Fruit fly (Drosophila melanogaster) whole organism, embryonic: ENCODE results near the gene Gga.

Experiments used
- Blimp-1 ChIP-seq: fragments of 200-800 bp; sonication (Bioruptor generic); optimal IDR thresholded peaks from 3 replicates; lab custom pipeline; 2018; ENCODE audit warnings: missing biosample characterization, missing genetic modification characterization, mild to moderate bottlenecking, moderate library complexity, missing genetic modification reagents
- CG11398 ChIP-seq: fragments of 200-800 bp; sonication (Bioruptor generic); optimal IDR thresholded peaks from 2 replicates; lab custom pipeline; 2016; ENCODE audit warnings: missing biosample characterization, missing genetic modification characterization
- CG12236 ChIP-seq: fragments of 200-800 bp; sonication (Bioruptor generic); optimal IDR thresholded peaks from 2 replicates; lab custom pipeline; 2016; ENCODE audit warnings: missing biosample characterization, missing genetic modification characterization
- CG12299 ChIP-seq: fragments of 200-800 bp; sonication (Bioruptor generic); optimal IDR thresholded peaks from 2 replicates; lab custom pipeline; 2018; ENCODE audit warnings: missing biosample characterization, mild to moderate bottlenecking, missing genetic modification characterization
- CG13775 ChIP-seq: fragments of 200-800 bp; sonication (Bioruptor generic); optimal IDR thresholded peaks from 3 replicates; lab custom pipeline; 2017; ENCODE audit warnings: missing biosample characterization, mild to moderate bottlenecking, missing genetic modification characterization
- CG16815 ChIP-seq: fragments of 200-800 bp; sonication (Bioruptor generic); optimal IDR thresholded peaks from 3 replicates; lab custom pipeline; 2017; ENCODE audit warnings: missing biosample characterization, mild to moderate bottlenecking, missing genetic modification characterization
- CG17328 ChIP-seq: fragments of 200-800 bp; sonication (Bioruptor generic); IDR thresholded peaks from 2 replicates; pipeline ENCODE4 v1.3.6; 2022; ENCODE audit warnings: missing biosample characterization, missing genetic modification characterization
- CG17385 ChIP-seq: fragments of 200-800 bp; sonication (Bioruptor generic); optimal IDR thresholded peaks from 3 replicates; lab custom pipeline; 2018; ENCODE audit warnings: missing biosample characterization, mild to moderate bottlenecking, missing genetic modification characterization
- CG18599 ChIP-seq: fragments of 200-800 bp; sonication (Bioruptor generic); optimal IDR thresholded peaks from 3 replicates; lab custom pipeline; 2017; ENCODE audit warnings: missing biosample characterization, missing genetic modification characterization, mild to moderate bottlenecking, moderate library complexity, missing genetic modification reagents
- CG2116 ChIP-seq: fragments of 200-800 bp; sonication (Bioruptor generic); optimal IDR thresholded peaks from 3 replicates; lab custom pipeline; 2018; ENCODE audit warnings: missing biosample characterization, mild to moderate bottlenecking, missing genetic modification characterization
- CG2129 ChIP-seq: fragments of 200-800 bp; sonication (Bioruptor generic); IDR thresholded peaks from 2 replicates; pipeline ENCODE4 v1.3.6; 2022; ENCODE audit warnings: missing biosample characterization, missing genetic modification characterization; ENCODE audit not compliant: partially characterized antibody
- CG2875 ChIP-seq: fragments of 200-800 bp; sonication (Bioruptor generic); optimal IDR thresholded peaks from 2 replicates; lab custom pipeline; 2017; ENCODE audit warnings: missing biosample characterization, mild to moderate bottlenecking, missing genetic modification characterization, missing genetic modification reagents
- CG31441 ChIP-seq: fragments of 200-800 bp; sonication (Bioruptor generic); IDR thresholded peaks from 2 replicates; pipeline ENCODE4 v1.3.6; 2022; ENCODE audit warnings: missing biosample characterization, missing genetic modification characterization
- CG7357 ChIP-seq: fragments of 200-800 bp; sonication (Bioruptor generic); IDR thresholded peaks from 3 replicates; pipeline ENCODE4 v1.3.6; 2022; ENCODE audit warnings: missing biosample characterization, missing genetic modification characterization
- CG8478 ChIP-seq: fragments of >200 bp; optimal IDR thresholded peaks from 2 replicates; lab custom pipeline; 2018
- CG9932 ChIP-seq: fragments of 200-800 bp; sonication (Bioruptor generic); IDR thresholded peaks from 2 replicates; pipeline ENCODE4 v1.3.6; 2022; ENCODE audit warnings: missing biosample characterization, missing genetic modification characterization
- D19A ChIP-seq: fragments of 200-800 bp; optimal IDR thresholded peaks from 3 replicates; lab custom pipeline; 2019; ENCODE audit warnings: missing biosample characterization, mild to moderate bottlenecking, missing genetic modification characterization, moderate library complexity
- D19B ChIP-seq: fragments of 200-800 bp; sonication (Bioruptor generic); optimal IDR thresholded peaks from 2 replicates; lab custom pipeline; 2017; ENCODE audit warnings: missing biosample characterization, mild to moderate bottlenecking, missing genetic modification characterization
- Dip3 ChIP-seq: fragments of 200-800 bp; sonication (Bioruptor generic); optimal IDR thresholded peaks from 3 replicates; lab custom pipeline; 2016; ENCODE audit warnings: missing biosample characterization, missing genetic modification characterization
- Ets65A ChIP-seq: fragments of 200-800 bp; sonication (Bioruptor generic); peaks from one replicate; lab custom pipeline; 2016; ENCODE audit warnings: missing biosample characterization, missing genetic modification characterization
- Fer1 ChIP-seq: fragments of 200-800 bp; sonication (Bioruptor generic); optimal IDR thresholded peaks from 2 replicates; lab custom pipeline; 2017; ENCODE audit warnings: missing biosample characterization, mild to moderate bottlenecking, missing genetic modification characterization
- Gug ChIP-seq: fragments of 200-800 bp; sonication (Bioruptor generic); IDR thresholded peaks from 4 replicates; pipeline ENCODE4 v1.3.6; 2022; ENCODE audit warnings: missing biosample characterization, missing genetic modification characterization
- HLH4C ChIP-seq: fragments of 200-800 bp; sonication (Bioruptor generic); IDR thresholded peaks from 3 replicates; pipeline ENCODE4 v1.3.6; 2022; ENCODE audit warnings: missing biosample characterization, missing genetic modification characterization; ENCODE audit not compliant: partially characterized antibody
- Hand ChIP-seq: fragments of 200-800 bp; sonication (Bioruptor generic); optimal IDR thresholded peaks from 2 replicates; lab custom pipeline; 2017; ENCODE audit warnings: mild to moderate bottlenecking, missing biosample characterization, missing genetic modification reagents, missing genetic modification characterization
- Hr3 ChIP-seq: fragments of 200-800 bp; sonication (Bioruptor generic); optimal IDR thresholded peaks from 3 replicates; lab custom pipeline; 2016; ENCODE audit warnings: missing biosample characterization, missing genetic modification characterization
- Hr78 ChIP-seq, 2 experiments: fragments of 200-800 bp in 1 of 2; fragments of >200 bp in 1 of 2; sonication (Bioruptor generic) in 1 of 2; optimal IDR thresholded peaks; 2 replicates each; lab custom pipeline; 2017 to 2019; ENCODE audit warnings: missing biosample characterization in 2 of 2, missing genetic modification characterization in 2 of 2, mild to moderate bottlenecking in 1 of 2, moderate library complexity in 1 of 2
- Hsf ChIP-seq: fragments of 200-800 bp; sonication (Bioruptor generic); optimal IDR thresholded peaks from 3 replicates; lab custom pipeline; 2016; ENCODE audit warnings: missing biosample characterization, missing genetic modification characterization
- Kr ChIP-seq: fragments of 200-800 bp; sonication (Bioruptor generic); optimal IDR thresholded peaks from 2 replicates; lab custom pipeline; 2017; ENCODE audit warnings: missing biosample characterization, mild to moderate bottlenecking, missing genetic modification characterization
- Poxn ChIP-seq: fragments of 200-800 bp; sonication (Bioruptor generic); IDR thresholded peaks from 2 replicates; pipeline ENCODE4 v1.3.6; 2022; ENCODE audit warnings: missing biosample characterization, missing genetic modification characterization
- abd-A ChIP-seq: fragments of 200-800 bp; sonication (Bioruptor generic); optimal IDR thresholded peaks from 3 replicates; lab custom pipeline; 2019; ENCODE audit warnings: missing biosample characterization, mild to moderate bottlenecking, missing genetic modification characterization, moderate library complexity
- cad ChIP-seq: fragments of >200 bp; optimal IDR thresholded peaks from 2 replicates; lab custom pipeline; 2017; ENCODE audit warnings: missing biosample characterization, missing genetic modification characterization
- crc ChIP-seq: fragments of 200-800 bp; sonication (Bioruptor generic); optimal IDR thresholded peaks from 2 replicates; lab custom pipeline; 2016; ENCODE audit warnings: missing biosample characterization, missing genetic modification characterization
- crol ChIP-seq: fragments of 200-800 bp; sonication (Bioruptor generic); IDR thresholded peaks from 2 replicates; pipeline ENCODE4 v1.3.6; 2022; ENCODE audit warnings: missing biosample characterization, missing genetic modification characterization
- ewg ChIP-seq: fragments of 200-800 bp; sonication (Bioruptor generic); optimal IDR thresholded peaks from 3 replicates; lab custom pipeline; 2017; ENCODE audit warnings: mild to moderate bottlenecking, missing biosample characterization, missing genetic modification reagents, missing genetic modification characterization
- fd3F ChIP-seq: fragments of 200-800 bp; sonication (Bioruptor generic); optimal IDR thresholded peaks from 2 replicates; lab custom pipeline; 2018; ENCODE audit warnings: missing biosample characterization, mild to moderate bottlenecking, missing genetic modification characterization, moderate library complexity
- fu2 ChIP-seq: fragments of 200-800 bp; sonication (Bioruptor generic); optimal IDR thresholded peaks from 2 replicates; lab custom pipeline; 2016; ENCODE audit warnings: missing biosample characterization, missing genetic modification characterization
- ham ChIP-seq: fragments of 200-800 bp; sonication (Bioruptor generic); IDR thresholded peaks from 2 replicates; pipeline ENCODE4 v1.3.6; 2022; ENCODE audit warnings: missing biosample characterization, missing genetic modification characterization
- hkb ChIP-seq, 2 experiments: fragments of 200-800 bp in 1 of 2; fragments of >200 bp in 1 of 2; sonication (Bioruptor generic) in 1 of 2; IDR thresholded peaks in 1 of 2; optimal IDR thresholded peaks in 1 of 2; 2 replicates each; pipeline versions ENCODE4 v1.3.6 to Lab custom; 2017 to 2022; ENCODE audit warnings: missing biosample characterization in 1 of 2, missing genetic modification characterization in 1 of 2
- kni ChIP-seq: fragments of 200-800 bp; sonication (Bioruptor generic); optimal IDR thresholded peaks from 3 replicates; lab custom pipeline; 2017; ENCODE audit warnings: mild to moderate bottlenecking, missing biosample characterization, missing genetic modification reagents, missing genetic modification characterization
- lola ChIP-seq, 3 experiments: fragments of >200 bp in 2 of 3; fragments of 200-800 bp in 1 of 3; sonication (Bioruptor generic) in 1 of 3; optimal IDR thresholded peaks; 2 replicates each; lab custom pipeline; 2017 to 2019; ENCODE audit warnings: missing biosample characterization in 3 of 3, missing genetic modification characterization in 3 of 3, mild to moderate bottlenecking in 1 of 3, moderate library complexity in 1 of 3
- mirr ChIP-seq: fragments of 200-800 bp; sonication (Bioruptor generic); optimal IDR thresholded peaks from 3 replicates; lab custom pipeline; 2018; ENCODE audit warnings: missing biosample characterization, mild to moderate bottlenecking, missing genetic modification characterization
- mld ChIP-seq: fragments of 200-800 bp; sonication (Bioruptor generic); IDR thresholded peaks from 3 replicates; pipeline ENCODE4 v1.3.6; 2022; ENCODE audit warnings: missing biosample characterization, missing genetic modification characterization; ENCODE audit not compliant: partially characterized antibody
- nau ChIP-seq: fragments of 200-800 bp; sonication (Bioruptor generic); optimal IDR thresholded peaks from 3 replicates; lab custom pipeline; 2017; ENCODE audit warnings: missing biosample characterization, mild to moderate bottlenecking, missing genetic modification characterization, missing genetic modification reagents
- nom ChIP-seq: fragments of 200-800 bp; sonication (Bioruptor generic); optimal IDR thresholded peaks from 2 replicates; lab custom pipeline; 2017; ENCODE audit warnings: missing biosample characterization, missing genetic modification characterization, mild to moderate bottlenecking, moderate library complexity, missing genetic modification reagents
- pb ChIP-seq: fragments of 200-800 bp; sonication (Bioruptor generic); optimal IDR thresholded peaks from 3 replicates; lab custom pipeline; 2016; ENCODE audit warnings: missing biosample characterization, missing genetic modification characterization
- pzg ChIP-seq: fragments of 200-800 bp; sonication (Bioruptor generic); optimal IDR thresholded peaks from 3 replicates; lab custom pipeline; 2018; ENCODE audit warnings: missing biosample characterization, mild to moderate bottlenecking, missing genetic modification characterization, moderate library complexity
- sd ChIP-seq: fragments of 200-800 bp; sonication (Bioruptor generic); optimal IDR thresholded peaks from 3 replicates; lab custom pipeline; 2018; ENCODE audit warnings: missing biosample characterization, mild to moderate bottlenecking, missing genetic modification characterization, moderate library complexity
- sima ChIP-seq: fragments of 200-800 bp; sonication (Bioruptor generic); optimal IDR thresholded peaks from 2 replicates; lab custom pipeline; 2016; ENCODE audit warnings: missing biosample characterization, missing genetic modification characterization
- slou ChIP-seq: fragments of 200-800 bp; sonication (Bioruptor generic); optimal IDR thresholded peaks from 3 replicates; lab custom pipeline; 2016; ENCODE audit warnings: missing biosample characterization, missing genetic modification characterization
- twi ChIP-seq: fragments of 200-800 bp; optimal IDR thresholded peaks from 2 replicates; lab custom pipeline; 2019; ENCODE audit warnings: missing biosample characterization, mild to moderate bottlenecking, missing genetic modification characterization, moderate library complexity

Gga gene

dm6 chrX:9581869-9582268 is 19.0 kb upstream of the Gga start (continued):
- TF ChIP-seq Hr3 (GFP tag; lab: Kevin White, UChicago), result no peak
- no peak for TF ChIP-seq CG13775 (GFP tag; lab: Kevin White, UChicago)
- no peak for TF ChIP-seq Poxn (GFP tag; lab: Robert Waterston, UW)
- TF ChIP-seq Hr78 (GFP tag; optimal IDR thresholded peaks at IDR 0.05; lab: Kevin White, UChicago), result peak in 1 of 2 experiments; percentile 39
- TF ChIP-seq fu2 (GFP tag; lab: Kevin White, UChicago), result no peak
- TF ChIP-seq CG11398 (GFP tag; lab: Kevin White, UChicago), result no peak
- no peak for TF ChIP-seq Ets65A (GFP tag; lab: Kevin White, UChicago)
- no peak for TF ChIP-seq D19B (GFP tag; lab: Kevin White, UChicago)
- TF ChIP-seq nau, result peak; percentile 28
- TF ChIP-seq slou, result no peak
- TF ChIP-seq Blimp-1, result peak; percentile 57
- peak; percentile 2 for TF ChIP-seq CG2116 (GFP tag; lab: Kevin White, UChicago)
- no peak for TF ChIP-seq Dip3 (GFP tag; lab: Kevin White, UChicago)
- TF ChIP-seq ham, result no peak
- TF ChIP-seq CG7357 (GFP tag; lab: Robert Waterston, UW), result no peak
- no peak for TF ChIP-seq CG2875 (GFP tag; lab: Kevin White, UChicago)
- TF ChIP-seq lola (GFP tag; optimal IDR thresholded peaks at IDR 0.05; lab: Kevin White, UChicago), result no peak
- TF ChIP-seq twi (tag; lab: Kevin White, UChicago), result no peak
- TF ChIP-seq crc, result no peak
- TF ChIP-seq Kr (GFP tag; lab: Kevin White, UChicago), result no peak
- no peak for TF ChIP-seq CG16815 (GFP tag; lab: Kevin White, UChicago)
- TF ChIP-seq Gug, result no peak
- no peak for TF ChIP-seq HLH4C (GFP tag; lab: Robert Waterston, UW)
- no peak for TF ChIP-seq cad
- TF ChIP-seq sima (GFP tag; lab: Kevin White, UChicago), result no peak
- TF ChIP-seq D19A (tag; lab: Kevin White, UChicago), result no peak
- peak; percentile 4 for TF ChIP-seq Fer1 (GFP tag; lab: Kevin White, UChicago)
- no peak for TF ChIP-seq Hsf (GFP tag; lab: Kevin White, UChicago)
- peak; percentile 9 for TF ChIP-seq nom
- no peak for TF ChIP-seq crol (GFP tag; lab: Robert Waterston, UW)
- no peak for TF ChIP-seq CG17328
- TF ChIP-seq CG17385 (GFP tag; lab: Kevin White, UChicago), result no peak
- peak; percentile 58 for TF ChIP-seq kni (GFP tag; lab: Kevin White, UChicago)
- TF ChIP-seq pzg (GFP tag; lab: Kevin White, UChicago), result peak; percentile 7
- no peak for TF ChIP-seq Hand
- peak; percentile 52 for TF ChIP-seq CG8478 (lab: Kevin White, UChicago)
- TF ChIP-seq pb, result no peak
- no peak for TF ChIP-seq hkb (optimal IDR thresholded peaks at IDR 0.05; lab: Kevin White, UChicago)
- TF ChIP-seq hkb (GFP tag; IDR thresholded peaks at IDR 0.05; lab: Robert Waterston, UW), result no peak
- TF ChIP-seq mirr (GFP tag; lab: Kevin White, UChicago), result peak; percentile 37
- no peak for TF ChIP-seq CG18599 (GFP tag; lab: Kevin White, UChicago)
- TF ChIP-seq CG12236 (GFP tag; lab: Kevin White, UChicago), result no peak
- no peak for TF ChIP-seq mld (GFP tag; lab: Robert Waterston, UW)
- TF ChIP-seq sd (tag; lab: Kevin White, UChicago), result peak; percentile 52
- 0 out of 2 replicates have a peak, but pooled peaks have one; percentile 8 for TF ChIP-seq CG9932
- peak; percentile 96 for TF ChIP-seq abd-A (tag; lab: Kevin White, UChicago)
- TF ChIP-seq ewg, result peak; percentile 74
- TF ChIP-seq CG2129, result no peak
- no peak for TF ChIP-seq fd3F (GFP tag; lab: Kevin White, UChicago)
- no peak for TF ChIP-seq CG31441 (GFP tag; lab: Robert Waterston, UW)
- no peak for TF ChIP-seq CG12299 (tag; lab: Kevin White, UChicago)
